Worm (Caenorhabditis elegans) whole organism, L1 larva: ENCODE measurements around the gene C34C6.3.

ENCODE experiments used
- C16A3.4 ChIP-seq: fragments of 150-350 bp; optimal IDR thresholded peaks from 2 replicates; lab custom pipeline; 2014; ENCODE audit warnings: missing biosample characterization, missing genetic modification characterization
- C34B4.2 ChIP-seq: sonication (generic microtip); optimal IDR thresholded peaks from 2 replicates; lab custom pipeline; 2017; ENCODE audit warnings: mild to moderate bottlenecking, missing genetic modification characterization, missing compliant biosample characterization
- F16B12.6 ChIP-seq: fragments of 150-350 bp; optimal IDR thresholded peaks from 2 replicates; lab custom pipeline; 2014; ENCODE audit warnings: missing biosample characterization, missing genetic modification characterization
- aly-2 ChIP-seq: fragments of 150-350 bp; optimal IDR thresholded peaks from 2 replicates; lab custom pipeline; 2014; ENCODE audit warnings: missing biosample characterization, missing genetic modification characterization
- ama-1 ChIP-seq: fragments of 150-350 bp; optimal IDR thresholded peaks from 2 replicates; lab custom pipeline; 2014
- ceh-63 ChIP-seq: fragments of 200-800 bp; sonication (Bioruptor generic); optimal IDR thresholded peaks from 2 replicates; lab custom pipeline; 2018; ENCODE audit warnings: mild to moderate bottlenecking, missing genetic modification characterization, missing compliant biosample characterization
- ceh-82 ChIP-seq, 3 experiments: fragments of 150-350 bp in 1 of 3; sonication (generic microtip) in 2 of 3; optimal IDR thresholded peaks; 2 replicates each; lab custom pipeline; 2014 to 2017; ENCODE audit warnings: missing biosample characterization in 3 of 3, missing genetic modification characterization in 3 of 3
- ceh-88 ChIP-seq: fragments of 200-800 bp; sonication (Bioruptor generic); IDR thresholded peaks from 2 replicates; pipeline ENCODE4 v1.3.6; 2022; ENCODE audit warnings: missing genetic modification characterization, missing compliant biosample characterization
- ceh-90 ChIP-seq: sonication (generic microtip); optimal IDR thresholded peaks from 2 replicates; lab custom pipeline; 2016; ENCODE audit warnings: missing genetic modification characterization, missing compliant biosample characterization
- ces-1 ChIP-seq: fragments of 150-350 bp; optimal IDR thresholded peaks from 2 replicates; lab custom pipeline; 2014; ENCODE audit warnings: missing biosample characterization, missing genetic modification reagents, missing genetic modification characterization
- dpl-1 ChIP-seq, 3 experiments: fragments of 150-350 bp in 2 of 3; sonication (generic microtip) in 1 of 3; optimal IDR thresholded peaks; 2 replicates each; lab custom pipeline; 2014 to 2017; ENCODE audit warnings: missing biosample characterization in 3 of 3, missing genetic modification characterization in 3 of 3, missing genetic modification reagents in 3 of 3
- efl-1 ChIP-seq, 4 experiments: fragments of 150-350 bp; optimal IDR thresholded peaks in 3 of 4; peaks in 1 of 4; 1 replicate in 1 of 4; 2 replicates in 3 of 4; lab custom pipeline; 2014; ENCODE audit warnings: missing biosample characterization in 2 of 4, missing genetic modification characterization in 2 of 4, missing genetic modification reagents in 2 of 4
- egl-27 ChIP-seq, 2 experiments: fragments of 150-350 bp in 1 of 2; sonication (generic microtip); optimal IDR thresholded peaks; 3 replicates each; lab custom pipeline; 2017 to 2018; ENCODE audit warnings: missing biosample characterization in 2 of 2, missing genetic modification characterization in 2 of 2, missing genetic modification reagents in 2 of 2
- elt-3 ChIP-seq, 6 experiments: fragments of 150-350 bp in 1 of 6; sonication (generic microtip); optimal IDR thresholded peaks; 2 replicates each; lab custom pipeline; 2017 to 2018; ENCODE audit warnings: missing biosample characterization in 6 of 6, missing genetic modification characterization in 6 of 6, inconsistent platforms in 1 of 6
- ets-5 ChIP-seq: fragments of 200-800 bp; sonication (Bioruptor generic); IDR thresholded peaks from 2 replicates; pipeline ENCODE4 v1.3.6; 2022; ENCODE audit warnings: missing genetic modification characterization, missing compliant biosample characterization
- fkh-10 ChIP-seq: sonication (generic microtip); optimal IDR thresholded peaks from 2 replicates; lab custom pipeline; 2017; ENCODE audit warnings: missing biosample characterization, missing genetic modification reagents, missing genetic modification characterization
- fkh-4 ChIP-seq: sonication (generic microtip); optimal IDR thresholded peaks from 2 replicates; lab custom pipeline; 2016; ENCODE audit warnings: missing compliant biosample characterization, missing genetic modification characterization, borderline replicate concordance
- fkh-8 ChIP-seq: sonication (generic microtip); optimal IDR thresholded peaks from 2 replicates; lab custom pipeline; 2016; ENCODE audit warnings: mild to moderate bottlenecking, missing genetic modification characterization, missing compliant biosample characterization
- grh-1 ChIP-seq: fragments of 200-800 bp; sonication (Bioruptor generic); IDR thresholded peaks from 2 replicates; pipeline ENCODE4 v1.3.6; 2022; ENCODE audit warnings: missing genetic modification reagents, missing genetic modification characterization, missing compliant biosample characterization
- hpl-2 ChIP-seq: fragments of 150-350 bp; optimal IDR thresholded peaks from 2 replicates; lab custom pipeline; 2014; ENCODE audit warnings: missing biosample characterization, missing genetic modification reagents, missing genetic modification characterization
- irx-1 ChIP-seq: sonication (generic microtip); optimal IDR thresholded peaks from 2 replicates; lab custom pipeline; 2016; ENCODE audit warnings: missing genetic modification characterization, missing compliant biosample characterization
- lin-13 ChIP-seq: fragments of 150-350 bp; optimal IDR thresholded peaks from 2 replicates; lab custom pipeline; 2014; ENCODE audit warnings: missing biosample characterization, missing genetic modification reagents, missing genetic modification characterization
- lin-15B ChIP-seq: fragments of 150-350 bp; sonication (generic microtip); optimal IDR thresholded peaks from 3 replicates; lab custom pipeline; 2014; ENCODE audit warnings: missing biosample characterization, missing genetic modification characterization
- lin-35 ChIP-seq, 2 experiments: fragments of 150-350 bp; optimal IDR thresholded peaks; 2 replicates each; lab custom pipeline; 2014; ENCODE audit warnings: missing biosample characterization in 2 of 2, missing genetic modification characterization in 2 of 2, missing genetic modification reagents in 2 of 2
- lin-39 ChIP-seq: fragments of 150-350 bp; optimal IDR thresholded peaks from 2 replicates; lab custom pipeline; 2014; ENCODE audit warnings: missing biosample characterization, missing genetic modification reagents, missing genetic modification characterization
- lir-3 ChIP-seq: sonication (generic microtip); optimal IDR thresholded peaks from 2 replicates; lab custom pipeline; 2016; ENCODE audit warnings: mild to moderate bottlenecking, missing genetic modification characterization, moderate library complexity, missing compliant biosample characterization; ENCODE audit not compliant: poor library complexity
- lsy-2 ChIP-seq, 2 experiments: fragments of 150-350 bp; optimal IDR thresholded peaks; 2 replicates each; lab custom pipeline; 2014; ENCODE audit warnings: missing biosample characterization in 2 of 2, missing genetic modification characterization in 2 of 2
- mdl-1 ChIP-seq, 2 experiments: fragments of 150-350 bp; optimal IDR thresholded peaks; 2 replicates each; lab custom pipeline; 2014 to 2017; ENCODE audit warnings: missing biosample characterization in 2 of 2, missing genetic modification characterization in 2 of 2, inconsistent platforms in 1 of 2
- mep-1 ChIP-seq: fragments of 150-350 bp; optimal IDR thresholded peaks from 2 replicates; lab custom pipeline; 2014; ENCODE audit warnings: missing biosample characterization, missing genetic modification characterization
- nhr-11 ChIP-seq: fragments of 150-350 bp; optimal IDR thresholded peaks from 2 replicates; lab custom pipeline; 2014; ENCODE audit warnings: missing biosample characterization, missing genetic modification characterization
- nhr-12 ChIP-seq: sonication (generic microtip); optimal IDR thresholded peaks from 2 replicates; lab custom pipeline; 2017; ENCODE audit warnings: missing biosample characterization, missing genetic modification characterization
- nhr-19 ChIP-seq: fragments of 200-800 bp; sonication (Bioruptor generic); conservative IDR thresholded peaks from 2 replicates; pipeline ENCODE4 v1.3.6; 2022; ENCODE audit warnings: missing genetic modification characterization, missing compliant biosample characterization
- nhr-20 ChIP-seq: sonication (generic microtip); optimal IDR thresholded peaks from 2 replicates; lab custom pipeline; 2016; ENCODE audit warnings: mild to moderate bottlenecking, missing genetic modification characterization, missing compliant biosample characterization
- nhr-28 ChIP-seq: fragments of 150-350 bp; optimal IDR thresholded peaks from 2 replicates; lab custom pipeline; 2014; ENCODE audit warnings: missing biosample characterization, missing genetic modification characterization
- nhr-71 ChIP-seq: sonication (generic microtip); optimal IDR thresholded peaks from 2 replicates; lab custom pipeline; 2016; ENCODE audit warnings: mild to moderate bottlenecking, missing genetic modification characterization, moderate library complexity, missing compliant biosample characterization
- nhr-77 ChIP-seq: fragments of 150-350 bp; optimal IDR thresholded peaks from 2 replicates; lab custom pipeline; 2014; ENCODE audit warnings: missing biosample characterization, missing genetic modification characterization
- pag-3 ChIP-seq: sonication (generic microtip); optimal IDR thresholded peaks from 2 replicates; lab custom pipeline; 2017; ENCODE audit warnings: missing genetic modification characterization, mild to moderate bottlenecking, missing compliant biosample characterization, antibody characterized with exemption, borderline replicate concordance; ENCODE audit not compliant: insufficient read depth
- skn-1 ChIP-seq: fragments of 150-350 bp; optimal IDR thresholded peaks from 2 replicates; lab custom pipeline; 2014; ENCODE audit warnings: missing biosample characterization, missing genetic modification characterization
- snpc-4 ChIP-seq: fragments of 150-350 bp; optimal IDR thresholded peaks from 2 replicates; lab custom pipeline; 2014; ENCODE audit warnings: missing biosample characterization, missing genetic modification characterization
- swsn-7 ChIP-seq: sonication (generic microtip); optimal IDR thresholded peaks from 2 replicates; lab custom pipeline; 2016; ENCODE audit warnings: missing genetic modification characterization, missing compliant biosample characterization
- tbx-2 ChIP-seq: sonication (generic microtip); optimal IDR thresholded peaks from 2 replicates; lab custom pipeline; 2016; ENCODE audit warnings: missing genetic modification characterization, missing compliant biosample characterization
- tlp-1 ChIP-seq: fragments of 150-350 bp; optimal IDR thresholded peaks from 2 replicates; lab custom pipeline; 2014; ENCODE audit warnings: missing biosample characterization, missing genetic modification characterization
- unc-30 ChIP-seq: sonication (generic microtip); optimal IDR thresholded peaks from 2 replicates; lab custom pipeline; 2017; ENCODE audit warnings: missing biosample characterization, missing genetic modification characterization
- unc-86 ChIP-seq: sonication (generic microtip); optimal IDR thresholded peaks from 2 replicates; lab custom pipeline; 2016; ENCODE audit warnings: missing genetic modification characterization, missing compliant biosample characterization
- xbp-1 ChIP-seq: sonication (generic microtip); optimal IDR thresholded peaks from 2 replicates; lab custom pipeline; 2016; ENCODE audit warnings: missing genetic modification characterization, missing compliant biosample characterization
- zip-4 ChIP-seq: fragments of 200-800 bp; sonication (Bioruptor generic); optimal IDR thresholded peaks from 2 replicates; lab custom pipeline; 2018; ENCODE audit warnings: mild to moderate bottlenecking, missing genetic modification characterization, moderate library complexity, missing compliant biosample characterization

C34C6.3 gene

DNA sequence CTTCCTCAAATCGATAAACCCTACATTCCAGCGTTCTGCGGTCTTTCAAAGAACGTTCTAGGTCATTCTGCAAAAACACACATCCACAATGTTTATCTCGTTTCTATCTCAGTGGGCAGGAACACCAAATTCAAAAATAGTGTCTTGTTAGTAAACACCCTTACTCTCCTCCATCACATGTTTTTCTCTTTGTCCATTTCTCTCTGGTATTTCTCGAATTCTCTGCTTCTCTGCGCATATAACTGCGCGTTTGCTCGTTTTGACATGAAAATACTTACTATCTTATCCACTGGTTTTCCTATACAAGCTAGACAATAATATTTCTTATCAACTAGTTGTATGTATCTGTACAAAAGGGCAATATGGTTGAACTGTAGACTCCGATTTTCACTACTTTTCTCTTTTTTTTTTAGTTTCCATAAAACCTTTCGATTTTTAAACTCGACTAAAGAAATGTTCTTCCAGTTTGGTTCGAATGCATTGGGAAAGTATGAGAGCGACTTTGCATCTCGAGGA, 41.0 kb upstream of the C34C6.3 start, which contains the start of gene pyr-1 (continued):
- TF ChIP-seq grh-1 (no peak), fkh-4 (tag; lab: Kevin White, UChicago) (no peak), aly-2 (tag; lab: Kevin White, UChicago) (no peak), ceh-82 (tag; optimal IDR thresholded peaks at IDR 0.05; lab: Kevin White, UChicago) (no peak), mdl-1 (tag; optimal IDR thresholded peaks at IDR 0.05; lab: Kevin White, UChicago) (no peak), ces-1 (no peak), lin-35 (GFP tag; optimal IDR thresholded peaks at IDR 0.05; lab: Kevin White, UChicago) (peak in 1 of 2 experiments; percentile 58), tbx-2 (tag; lab: Kevin White, UChicago) (no peak), nhr-28 (tag; lab: Kevin White, UChicago) (no peak), snpc-4 (tag; lab: Kevin White, UChicago) (no peak), nhr-11 (tag; lab: Kevin White, UChicago) (no peak), nhr-77 (no peak), ceh-63 (GFP tag; lab: Kevin White, UChicago) (no peak), nhr-12 (tag; lab: Kevin White, UChicago) (no peak), nhr-71 (tag; lab: Kevin White, UChicago) (no peak), ceh-88 (GFP tag; lab: Robert Waterston, UW) (no peak), F16B12.6 (tag; lab: Kevin White, UChicago) (peak; percentile 13), elt-3 (tag; optimal IDR thresholded peaks at IDR 0.05; lab: Kevin White, UChicago) (peak in 2 of 6 experiments; percentile 44 to 91), fkh-10 (no peak), lin-39 (tag; lab: Kevin White, UChicago) (no peak), C34B4.2 (tag; lab: Kevin White, UChicago) (no peak), swsn-7 (tag; lab: Kevin White, UChicago) (no peak), skn-1 (tag; lab: Kevin White, UChicago) (no peak), lsy-2 (tag; optimal IDR thresholded peaks at IDR 0.05; lab: Kevin White, UChicago) (no peak), tlp-1 (no peak), egl-27 (tag; optimal IDR thresholded peaks at IDR 0.05; lab: Kevin White, UChicago) (no peak), unc-86 (tag; lab: Kevin White, UChicago) (no peak), hpl-2 (GFP tag; lab: Kevin White, UChicago) (no peak)

DNA sequence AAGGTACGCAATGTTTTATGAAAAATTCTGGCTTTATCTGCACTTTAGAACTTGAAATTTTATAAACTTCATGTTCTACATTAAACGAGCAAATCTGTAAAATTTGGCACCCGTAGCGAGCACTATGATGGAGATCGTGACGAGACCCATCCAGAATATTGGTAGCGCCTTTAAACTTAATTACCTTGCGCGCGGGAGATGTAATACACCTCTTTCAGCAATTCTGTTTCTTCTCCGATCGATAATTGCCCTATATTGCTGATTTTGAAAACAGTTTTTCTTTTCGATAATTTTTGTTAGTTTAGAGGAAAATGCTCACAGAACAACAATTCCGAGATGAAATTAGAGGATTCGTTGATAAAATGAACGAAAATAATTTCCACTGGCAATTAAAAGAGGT, 32.9 kb upstream of the C34C6.3 start, which contains the start of gene atg-10:
TSS of gene atg-10 (plus strand) at position 301 of the 400 bp plus-strand sequence.
- TF ChIP-seq fkh-8 (tag; lab: Kevin White, UChicago) = no peak
- no peak for TF ChIP-seq unc-86 (tag; lab: Kevin White, UChicago)
- no peak for TF ChIP-seq nhr-20 (tag; lab: Kevin White, UChicago)
- TF ChIP-seq ama-1 (lab: Kevin White, UChicago) = no peak
- TF ChIP-seq unc-30 (tag; lab: Kevin White, UChicago) = no peak
- TF ChIP-seq zip-4 (GFP tag; lab: Kevin White, UChicago) = no peak

DNA sequence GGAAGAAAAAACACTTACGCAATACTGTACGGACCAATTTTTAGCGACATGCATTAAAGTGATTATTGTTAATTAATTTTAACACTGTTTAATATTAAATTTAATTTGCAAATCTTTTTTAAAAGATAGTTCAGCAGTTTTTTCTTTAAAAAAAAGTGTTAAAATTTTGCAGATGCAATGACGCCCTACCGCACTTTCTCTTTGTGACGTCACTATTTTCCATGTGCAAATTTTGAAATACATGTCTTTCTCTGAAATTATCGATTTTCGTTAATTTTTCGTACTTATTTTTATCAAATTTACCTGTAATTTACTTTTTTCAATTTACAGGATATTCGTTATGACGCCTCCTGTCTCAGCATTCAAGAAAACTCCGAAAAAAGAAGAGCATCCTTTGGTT, 30.2 kb upstream of the C34C6.3 start, which contains the start of the genes piga-1 and eif-2Bepsilon:
TSS of gene piga-1 (minus strand) at position 174 of the 400 bp plus-strand sequence.
TSS of gene eif-2Bepsilon (plus strand) at position 331 of the 400 bp plus-strand sequence.
- TF ChIP-seq skn-1 (tag; lab: Kevin White, UChicago) (peak; percentile 59), zip-4 (GFP tag; lab: Kevin White, UChicago) (no peak), F16B12.6 (tag; lab: Kevin White, UChicago) (peak; percentile 32), C16A3.4 (tag; lab: Kevin White, UChicago) (peak; percentile 46), tbx-2 (tag; lab: Kevin White, UChicago) (no peak), nhr-20 (tag; lab: Kevin White, UChicago) (peak; percentile 33), ceh-90 (tag; lab: Kevin White, UChicago) (no peak), nhr-19 (0 out of 2 replicates have a peak, but pooled peaks have one; percentile 4), egl-27 (tag; optimal IDR thresholded peaks at IDR 0.05; lab: Kevin White, UChicago) (no peak), lsy-2 (tag; optimal IDR thresholded peaks at IDR 0.05; lab: Kevin White, UChicago) (peak in 1 of 2 experiments; percentile 71), efl-1 (optimal IDR thresholded peaks at IDR 0.05; lab: Kevin White, UChicago) (peak; percentile 52 to 58), efl-1 (GFP tag; optimal IDR thresholded peaks at IDR 0.05 in 1 of 2; lab: Kevin White, UChicago) (peak; percentile 57 to 92), swsn-7 (tag; lab: Kevin White, UChicago) (peak; percentile 16), ets-5 (GFP tag; lab: Robert Waterston, UW) (no peak), lin-35 (GFP tag; optimal IDR thresholded peaks at IDR 0.05; lab: Kevin White, UChicago) (peak; percentile 47 to 55), lir-3 (tag; lab: Kevin White, UChicago) (no peak), irx-1 (no peak), dpl-1 (GFP tag; optimal IDR thresholded peaks at IDR 0.05; lab: Kevin White, UChicago) (peak; percentile 31 to 63 (median 35)), lin-13 (GFP tag; lab: Kevin White, UChicago) (no peak), snpc-4 (tag; lab: Kevin White, UChicago) (no peak), mep-1 (tag; lab: Kevin White, UChicago) (peak; percentile 72), xbp-1 (tag; lab: Kevin White, UChicago) (peak; percentile 69), pag-3 (tag; lab: Kevin White, UChicago) (no peak), nhr-11 (tag; lab: Kevin White, UChicago) (no peak), unc-30 (tag; lab: Kevin White, UChicago) (no peak), lin-15B (tag; lab: Kevin White, UChicago) (peak; percentile 30), ceh-82 (tag; optimal IDR thresholded peaks at IDR 0.05; lab: Kevin White, UChicago) (peak in 2 of 3 experiments; percentile 11 to 41)
